Fruit fly (Drosophila melanogaster) whole organism, embryonic: ENCODE results near the gene Cpr31A.
A peak's percentile ranks its signal among the peaks of the same experiment; 100 is the strongest.

Experiments used
- B-H1 ChIP-seq: fragments of 200-800 bp; sonication (Bioruptor generic); IDR thresholded peaks from 3 replicates; pipeline ENCODE4 v1.3.6; 2022; ENCODE audit warnings: missing biosample characterization, missing genetic modification characterization
- B-H2 ChIP-seq: fragments of 200-800 bp; sonication (Bioruptor generic); optimal IDR thresholded peaks from 2 replicates; lab custom pipeline; 2018; ENCODE audit warnings: missing biosample characterization, mild to moderate bottlenecking, missing genetic modification characterization
- CG12155 ChIP-seq: fragments of 200-800 bp; sonication (Bioruptor generic); optimal IDR thresholded peaks from 3 replicates; lab custom pipeline; 2016; ENCODE audit warnings: missing biosample characterization, missing genetic modification characterization
- CG13287 ChIP-seq: fragments of 200-800 bp; sonication (Bioruptor generic); IDR thresholded peaks from 2 replicates; pipeline ENCODE4 v1.3.6; 2022; ENCODE audit warnings: missing biosample characterization, missing genetic modification characterization; ENCODE audit not compliant: partially characterized antibody
- CG14965 ChIP-seq: fragments of 200-800 bp; sonication (Bioruptor generic); optimal IDR thresholded peaks from 2 replicates; lab custom pipeline; 2016; ENCODE audit warnings: missing biosample characterization, missing genetic modification characterization, borderline replicate concordance
- CG15696 ChIP-seq: fragments of 200-800 bp; sonication (Bioruptor generic); optimal IDR thresholded peaks from 2 replicates; lab custom pipeline; 2019; ENCODE audit warnings: missing biosample characterization, mild to moderate bottlenecking, missing genetic modification characterization, moderate library complexity
- CG18599 ChIP-seq: fragments of 200-800 bp; sonication (Bioruptor generic); optimal IDR thresholded peaks from 3 replicates; lab custom pipeline; 2017; ENCODE audit warnings: missing biosample characterization, missing genetic modification characterization, mild to moderate bottlenecking, moderate library complexity, missing genetic modification reagents
- CG2129 ChIP-seq: fragments of 200-800 bp; sonication (Bioruptor generic); IDR thresholded peaks from 2 replicates; pipeline ENCODE4 v1.3.6; 2022; ENCODE audit warnings: missing biosample characterization, missing genetic modification characterization; ENCODE audit not compliant: partially characterized antibody
- CG31388 ChIP-seq: fragments of 200-800 bp; sonication (Bioruptor generic); optimal IDR thresholded peaks from 2 replicates; lab custom pipeline; 2016; ENCODE audit warnings: missing biosample characterization, missing genetic modification characterization
- CG32767 ChIP-seq: fragments of 200-800 bp; sonication (Bioruptor generic); IDR thresholded peaks from 2 replicates; pipeline ENCODE4 v1.3.6; 2022; ENCODE audit warnings: missing biosample characterization, missing genetic modification characterization
- CG3847 ChIP-seq: fragments of 200-800 bp; sonication (Bioruptor generic); IDR thresholded peaks from 2 replicates; pipeline ENCODE4 v1.3.6; 2022; ENCODE audit warnings: missing biosample characterization, missing genetic modification characterization
- CG4707 ChIP-seq: fragments of 200-800 bp; sonication (Bioruptor generic); optimal IDR thresholded peaks from 2 replicates; lab custom pipeline; 2018; ENCODE audit warnings: missing biosample characterization, mild to moderate bottlenecking, missing genetic modification characterization, moderate library complexity
- CG6254 ChIP-seq: fragments of 200-800 bp; sonication (Bioruptor generic); optimal IDR thresholded peaks from 3 replicates; lab custom pipeline; 2017; ENCODE audit warnings: mild to moderate bottlenecking, missing biosample characterization, missing genetic modification reagents, missing genetic modification characterization
- CG7556 ChIP-seq: fragments of 200-800 bp; sonication (Bioruptor generic); optimal IDR thresholded peaks from 2 replicates; lab custom pipeline; 2017; ENCODE audit warnings: missing biosample characterization, mild to moderate bottlenecking, missing genetic modification characterization
- CG7963 ChIP-seq: fragments of 200-800 bp; sonication (Bioruptor generic); IDR thresholded peaks from 3 replicates; pipeline ENCODE4 v1.3.6; 2022; ENCODE audit warnings: missing biosample characterization, missing genetic modification characterization; ENCODE audit not compliant: partially characterized antibody
- CG8281 ChIP-seq: fragments of 200-800 bp; sonication (Bioruptor generic); optimal IDR thresholded peaks from 2 replicates; lab custom pipeline; 2018; ENCODE audit warnings: missing biosample characterization, mild to moderate bottlenecking, missing genetic modification characterization, moderate library complexity
- CG8388 ChIP-seq: fragments of 200-800 bp; sonication (Bioruptor generic); optimal IDR thresholded peaks from 2 replicates; lab custom pipeline; 2019; ENCODE audit warnings: missing biosample characterization, mild to moderate bottlenecking, missing genetic modification characterization, moderate library complexity
- CG8765 ChIP-seq: fragments of 200-800 bp; sonication (Bioruptor generic); IDR thresholded peaks from 2 replicates; pipeline ENCODE4 v1.3.6; 2022; ENCODE audit warnings: missing biosample characterization, missing genetic modification characterization
- D19B ChIP-seq: fragments of 200-800 bp; sonication (Bioruptor generic); optimal IDR thresholded peaks from 2 replicates; lab custom pipeline; 2017; ENCODE audit warnings: missing biosample characterization, mild to moderate bottlenecking, missing genetic modification characterization
- Doc3 ChIP-seq: fragments of 200-800 bp; sonication (Bioruptor generic); IDR thresholded peaks from 3 replicates; pipeline ENCODE4 v1.3.6; 2022; ENCODE audit warnings: missing biosample characterization, missing genetic modification characterization; ENCODE audit not compliant: partially characterized antibody
- Hand ChIP-seq: fragments of 200-800 bp; sonication (Bioruptor generic); optimal IDR thresholded peaks from 2 replicates; lab custom pipeline; 2017; ENCODE audit warnings: mild to moderate bottlenecking, missing biosample characterization, missing genetic modification reagents, missing genetic modification characterization
- Lhr ChIP-seq: fragments of 200-800 bp; sonication (Bioruptor generic); optimal IDR thresholded peaks from 3 replicates; lab custom pipeline; 2017; ENCODE audit warnings: mild to moderate bottlenecking, missing biosample characterization, missing genetic modification reagents, missing genetic modification characterization
- MESR4 ChIP-seq: fragments of 200-800 bp; sonication (Bioruptor generic); optimal IDR thresholded peaks from 2 replicates; lab custom pipeline; 2018; ENCODE audit warnings: missing biosample characterization, mild to moderate bottlenecking, missing genetic modification characterization, moderate library complexity
- Nf-YA ChIP-seq: fragments of 200-800 bp; sonication (Bioruptor generic); IDR thresholded peaks from 2 replicates; pipeline ENCODE4 v1.3.6; 2022; ENCODE audit warnings: missing biosample characterization, missing genetic modification characterization
- Nf-YB ChIP-seq: fragments of 200-800 bp; sonication (Bioruptor generic); optimal IDR thresholded peaks from 3 replicates; lab custom pipeline; 2019; ENCODE audit warnings: missing biosample characterization, mild to moderate bottlenecking, missing genetic modification characterization, moderate library complexity
- Side ChIP-seq: fragments of 200-800 bp; sonication (Bioruptor generic); optimal IDR thresholded peaks from 2 replicates; lab custom pipeline; 2016; ENCODE audit warnings: missing biosample characterization, missing genetic modification characterization
- TFAM ChIP-seq: fragments of 200-800 bp; sonication (Bioruptor generic); optimal IDR thresholded peaks from 2 replicates; lab custom pipeline; 2017; ENCODE audit warnings: missing biosample characterization, missing genetic modification characterization, inconsistent platforms
- ab ChIP-seq: fragments of 200-800 bp; sonication (Bioruptor generic); optimal IDR thresholded peaks from 2 replicates; lab custom pipeline; 2016; ENCODE audit warnings: missing biosample characterization, missing genetic modification characterization
- aop ChIP-seq: fragments of 200-800 bp; sonication (Bioruptor generic); IDR thresholded peaks from 2 replicates; pipeline ENCODE4 v1.3.6; 2022; ENCODE audit warnings: missing biosample characterization, missing genetic modification characterization
- ash1 ChIP-seq: fragments of 200-800 bp; sonication (Bioruptor generic); optimal IDR thresholded peaks from 2 replicates; lab custom pipeline; 2018; ENCODE audit warnings: missing biosample characterization, mild to moderate bottlenecking, missing genetic modification characterization
- bsh ChIP-seq, 2 experiments: fragments of 200-800 bp; sonication (Bioruptor generic); optimal IDR thresholded peaks; 2 replicates each; lab custom pipeline; 2017 to 2018; ENCODE audit warnings: mild to moderate bottlenecking in 2 of 2, missing biosample characterization in 2 of 2, missing genetic modification characterization in 2 of 2, moderate library complexity in 1 of 2
- crc ChIP-seq: fragments of 200-800 bp; sonication (Bioruptor generic); optimal IDR thresholded peaks from 2 replicates; lab custom pipeline; 2016; ENCODE audit warnings: missing biosample characterization, missing genetic modification characterization
- croc ChIP-seq: fragments of 200-800 bp; sonication (Bioruptor generic); conservative IDR thresholded peaks from 3 replicates; pipeline ENCODE4 v1.3.6; 2022; ENCODE audit warnings: missing biosample characterization, missing genetic modification characterization
- eyg ChIP-seq: fragments of 200-800 bp; sonication (Bioruptor generic); optimal IDR thresholded peaks from 3 replicates; lab custom pipeline; 2016; ENCODE audit warnings: missing biosample characterization, missing genetic modification characterization
- gce ChIP-seq: fragments of 200-800 bp; sonication (Bioruptor generic); IDR thresholded peaks from 3 replicates; pipeline ENCODE4 v1.3.6; 2022; ENCODE audit warnings: missing biosample characterization, missing genetic modification characterization
- grn ChIP-seq: fragments of 200-800 bp; sonication (Bioruptor generic); optimal IDR thresholded peaks from 3 replicates; lab custom pipeline; 2017; ENCODE audit warnings: missing biosample characterization, missing genetic modification characterization
- gt ChIP-seq: fragments of 200-800 bp; sonication (Bioruptor generic); IDR thresholded peaks from 2 replicates; pipeline ENCODE4 v1.3.6; 2022; ENCODE audit warnings: missing biosample characterization, missing genetic modification characterization
- hbn ChIP-seq: fragments of 200-800 bp; sonication (Bioruptor generic); IDR thresholded peaks from 2 replicates; pipeline ENCODE4 v1.3.6; 2022; ENCODE audit warnings: missing biosample characterization, missing genetic modification characterization; ENCODE audit not compliant: partially characterized antibody
- insv ChIP-seq, 2 experiments: fragments of 200-800 bp; sonication (Bioruptor generic); optimal IDR thresholded peaks; 3 replicates each; lab custom pipeline; 2016 to 2018; ENCODE audit warnings: missing biosample characterization in 2 of 2, missing genetic modification characterization in 2 of 2
- jing ChIP-seq: fragments of 200-800 bp; sonication (Bioruptor generic); optimal IDR thresholded peaks from 2 replicates; lab custom pipeline; 2018; ENCODE audit warnings: missing biosample characterization, mild to moderate bottlenecking, missing genetic modification characterization
- kni ChIP-seq: fragments of 200-800 bp; sonication (Bioruptor generic); optimal IDR thresholded peaks from 3 replicates; lab custom pipeline; 2017; ENCODE audit warnings: mild to moderate bottlenecking, missing biosample characterization, missing genetic modification reagents, missing genetic modification characterization
- pb ChIP-seq: fragments of 200-800 bp; sonication (Bioruptor generic); optimal IDR thresholded peaks from 3 replicates; lab custom pipeline; 2016; ENCODE audit warnings: missing biosample characterization, missing genetic modification characterization
- pita ChIP-seq: fragments of 200-800 bp; sonication (Bioruptor generic); optimal IDR thresholded peaks from 2 replicates; lab custom pipeline; 2017; ENCODE audit warnings: missing biosample characterization, mild to moderate bottlenecking, missing genetic modification characterization
- psq ChIP-seq: fragments of 200-800 bp; sonication (Bioruptor generic); optimal IDR thresholded peaks from 2 replicates; lab custom pipeline; 2017; ENCODE audit warnings: missing biosample characterization, missing genetic modification characterization
- sim ChIP-seq: fragments of 200-800 bp; sonication (Bioruptor generic); IDR thresholded peaks from 2 replicates; pipeline ENCODE4 v1.3.6; 2022; ENCODE audit warnings: missing biosample characterization, missing genetic modification characterization
- sna ChIP-seq: fragments of 200-800 bp; sonication (Bioruptor generic); IDR thresholded peaks from 2 replicates; pipeline ENCODE4 v1.3.6; 2022; ENCODE audit warnings: missing biosample characterization, missing genetic modification characterization; ENCODE audit not compliant: partially characterized antibody
- stc ChIP-seq: fragments of 200-800 bp; sonication (Bioruptor generic); IDR thresholded peaks from 2 replicates; pipeline ENCODE4 v1.3.6; 2022; ENCODE audit warnings: missing biosample characterization, missing genetic modification characterization
- twi ChIP-seq: fragments of 200-800 bp; optimal IDR thresholded peaks from 2 replicates; lab custom pipeline; 2019; ENCODE audit warnings: missing biosample characterization, mild to moderate bottlenecking, missing genetic modification characterization, moderate library complexity
- tx ChIP-seq: fragments of 200-800 bp; sonication (Bioruptor generic); optimal IDR thresholded peaks from 2 replicates; lab custom pipeline; 2016; ENCODE audit warnings: missing biosample characterization, missing genetic modification characterization
- unc-4 ChIP-seq: fragments of 200-800 bp; sonication (Bioruptor generic); IDR thresholded peaks from 2 replicates; pipeline ENCODE4 v1.3.6; 2022; ENCODE audit warnings: missing biosample characterization, missing genetic modification characterization; ENCODE audit not compliant: partially characterized antibody

The Cpr31A gene

DNA sequence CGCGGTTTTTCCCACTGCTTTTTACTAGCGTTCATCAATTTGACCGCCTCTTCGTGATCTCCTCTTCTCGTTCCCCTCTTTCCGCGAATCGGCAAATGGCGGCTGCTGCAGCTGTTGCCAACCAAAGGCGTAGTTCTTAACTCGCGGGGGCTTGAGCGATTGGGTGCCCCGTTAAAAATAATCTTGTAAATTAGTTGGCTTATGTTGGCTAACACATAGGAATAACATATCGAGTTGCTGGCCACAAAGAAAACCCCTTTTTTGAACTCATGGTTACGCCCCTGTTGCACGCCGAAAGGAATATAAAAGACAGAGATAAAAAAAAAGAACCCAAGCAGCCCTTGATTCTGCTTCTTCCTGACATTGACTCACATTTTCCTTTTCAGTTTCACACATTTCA lies 3.2 kb downstream of the Cpr31A start (continued):
- TF ChIP-seq ash1 (no peak), CG32767 (peak; percentile 67), CG12155 (peak; percentile 48), Nf-YB (GFP tag; lab: Kevin White, UChicago) (no peak), Nf-YA (GFP tag; lab: Robert Waterston, UW) (peak; percentile 64; the same call in 1 of the 2 replicates), CG4707 (GFP tag; lab: Kevin White, UChicago) (no peak), gce (GFP tag; lab: Robert Waterston, UW) (peak; percentile 77; the same call in 2 of the 3 replicates), stc (GFP tag; lab: Robert Waterston, UW) (peak; percentile 71), twi (tag; lab: Kevin White, UChicago) (no peak), grn (GFP tag; lab: Kevin White, UChicago) (no peak), insv (GFP tag; optimal IDR thresholded peaks at IDR 0.05; lab: Kevin White, UChicago) (no peak), eyg (GFP tag; lab: Kevin White, UChicago) (peak; percentile 16), MESR4 (GFP tag; lab: Kevin White, UChicago) (no peak), Doc3 (GFP tag; lab: Robert Waterston, UW) (no peak), gt (GFP tag; lab: Robert Waterston, UW) (peak; percentile 74), CG15696 (peak; percentile 77), CG8388 (GFP tag; lab: Kevin White, UChicago) (peak; percentile 60), sna (GFP tag; lab: Robert Waterston, UW) (no peak), Lhr (peak; percentile 21), pb (GFP tag; lab: Kevin White, UChicago) (peak; percentile 18), psq (peak; percentile 53), jing (peak; percentile 54), crc (GFP tag; lab: Kevin White, UChicago) (peak; percentile 51), CG6254 (GFP tag; lab: Kevin White, UChicago) (peak; percentile 57), B-H1 (GFP tag; lab: Robert Waterston, UW) (peak; percentile 56; the same call in 2 of the 3 replicates), B-H2 (GFP tag; lab: Kevin White, UChicago) (no peak), pita (GFP tag; lab: Kevin White, UChicago) (no peak), Hand (GFP tag; lab: Kevin White, UChicago) (no peak), croc (GFP tag; lab: Robert Waterston, UW) (peak; percentile 85), CG13287 (GFP tag; lab: Robert Waterston, UW) (no peak), CG14965 (no peak), tx (GFP tag; lab: Kevin White, UChicago) (peak; percentile 66), CG8765 (GFP tag; lab: Robert Waterston, UW) (peak; percentile 89), CG2129 (no peak), bsh (GFP tag; optimal IDR thresholded peaks at IDR 0.05; lab: Kevin White, UChicago) (peak; percentile 74 to 95), kni (GFP tag; lab: Kevin White, UChicago) (no peak), CG8281 (tag; lab: Kevin White, UChicago) (peak; percentile 43), CG3847 (GFP tag; lab: Robert Waterston, UW) (peak; percentile 55), TFAM (GFP tag; lab: Kevin White, UChicago) (peak; percentile 1), D19B (GFP tag; lab: Kevin White, UChicago) (no peak), CG7963 (no peak), hbn (GFP tag; lab: Robert Waterston, UW) (no peak), CG18599 (peak; percentile 28), CG7556 (peak; percentile 32), aop (GFP tag; lab: Robert Waterston, UW) (no peak), Side (peak; percentile 78), sim (GFP tag; lab: Robert Waterston, UW) (peak; percentile 75), CG31388 (no peak), unc-4 (no peak), ab (GFP tag; lab: Kevin White, UChicago) (no peak)
